Worm (Caenorhabditis elegans) whole organism, L4 larva: ENCODE measurements around the gene C54E4.12.

Source experiments
- cey-2 ChIP-seq: sonication (generic microtip); optimal IDR thresholded peaks from 3 replicates; lab custom pipeline; 2017; ENCODE audit warnings: missing genetic modification characterization, mild to moderate bottlenecking, missing compliant biosample characterization, antibody characterized with exemption, borderline replicate concordance; ENCODE audit not compliant: insufficient read depth
- hlh-11 ChIP-seq: fragments of 200-800 bp; sonication (Bioruptor generic); optimal IDR thresholded peaks from 2 replicates; lab custom pipeline; 2018; ENCODE audit warnings: mild to moderate bottlenecking, missing genetic modification characterization, missing compliant biosample characterization

- TF ChIP-seq cey-2 (tag; lab: Kevin White, UChicago) (no peak), hlh-11 (tag; lab: Kevin White, UChicago) (no peak)
Observed at ce11 chrIV:2102793-2103192, 37.6 kb downstream of the C54E4.12 start, which contains the start of gene C23H5.15.
